Worm (Caenorhabditis elegans): ENCODE results near the gene eff-1.

The eff-1 gene

ce11 chrII:8346384-8346783, at the start of gene eff-1:
Gene eff-1 (plus strand): TSS chrII:8346684.
- no peak for TF ChIP-seq klf-2 (GFP tag; conservative IDR thresholded peaks at IDR 0.05)
- no peak for TF ChIP-seq cog-1 (tag; optimal IDR thresholded peaks at IDR 0.05)
- TF ChIP-seq ztf-29 (GFP tag; IDR thresholded peaks at IDR 0.05): no peak

DNA sequence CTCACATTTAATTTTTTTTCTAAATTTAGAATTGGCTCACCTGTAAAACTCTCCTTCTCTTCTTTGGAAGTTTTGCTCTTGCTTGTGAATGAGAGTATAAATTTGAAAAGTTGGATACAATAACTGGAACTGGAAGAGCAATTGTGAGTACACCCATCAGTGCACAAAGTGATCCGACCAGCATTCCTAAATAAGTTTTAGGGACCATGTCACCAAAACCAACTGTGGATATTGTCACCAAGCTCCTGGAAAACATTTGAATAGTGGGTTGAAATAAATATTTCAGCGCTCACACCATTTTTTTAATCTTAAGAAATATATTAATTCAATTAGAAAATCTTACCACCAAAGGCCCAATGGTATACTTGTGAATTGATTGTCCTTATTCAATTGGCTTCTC, 38.2 kb upstream of the eff-1 start:
- TF ChIP-seq klf-2 (GFP tag; conservative IDR thresholded peaks at IDR 0.05): no peak
- no peak for TF ChIP-seq med-1 (GFP tag; optimal IDR thresholded peaks at IDR 0.05; ENCODE audit: insufficient read depth)
- no peak for TF ChIP-seq ztf-29 (GFP tag; IDR thresholded peaks at IDR 0.05)
- no peak for TF ChIP-seq tab-1 (GFP tag; IDR thresholded peaks at IDR 0.05)
- no peak for TF ChIP-seq ref-1 (GFP tag; conservative IDR thresholded peaks at IDR 0.05)
- no peak for TF ChIP-seq cog-1 (tag; optimal IDR thresholded peaks at IDR 0.05)
- TF ChIP-seq flt-1 (GFP tag; IDR thresholded peaks at IDR 0.05): no peak
- TF ChIP-seq T22C8.4 (GFP tag; IDR thresholded peaks at IDR 0.05): no peak
- TF ChIP-seq ztf-23 (GFP tag; IDR thresholded peaks at IDR 0.05): no peak

DNA sequence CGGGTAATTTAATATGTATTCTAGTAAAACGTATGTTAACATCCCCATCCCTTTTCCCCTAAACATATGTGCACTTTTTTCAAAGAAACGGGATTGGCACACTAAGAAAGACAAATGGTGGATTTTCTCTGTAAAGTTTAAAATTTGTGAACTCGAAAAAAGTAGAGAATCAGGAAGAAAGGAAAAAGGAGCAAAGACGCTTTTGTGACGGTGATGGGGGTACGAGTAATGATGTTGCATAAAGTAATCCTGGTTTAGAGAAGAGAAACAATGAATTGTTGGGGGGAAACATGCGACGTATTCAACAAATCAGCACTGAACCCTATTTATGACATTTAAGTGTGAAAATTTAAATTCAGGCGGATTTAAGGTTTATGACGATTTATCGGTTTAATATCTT, 35.0 kb upstream of the eff-1 start:
- TF ChIP-seq cog-1 (tag; optimal IDR thresholded peaks at IDR 0.05) (no peak), flt-1 (GFP tag; IDR thresholded peaks at IDR 0.05) (no peak), T22C8.4 (GFP tag; IDR thresholded peaks at IDR 0.05) (no peak), ztf-23 (GFP tag; IDR thresholded peaks at IDR 0.05) (no peak), med-1 (GFP tag; optimal IDR thresholded peaks at IDR 0.05; ENCODE audit: insufficient read depth) (no peak), ztf-29 (GFP tag; IDR thresholded peaks at IDR 0.05) (no peak), klf-2 (GFP tag; conservative IDR thresholded peaks at IDR 0.05) (no peak), tab-1 (GFP tag; IDR thresholded peaks at IDR 0.05) (no peak), ref-1 (GFP tag; conservative IDR thresholded peaks at IDR 0.05) (no peak)

DNA sequence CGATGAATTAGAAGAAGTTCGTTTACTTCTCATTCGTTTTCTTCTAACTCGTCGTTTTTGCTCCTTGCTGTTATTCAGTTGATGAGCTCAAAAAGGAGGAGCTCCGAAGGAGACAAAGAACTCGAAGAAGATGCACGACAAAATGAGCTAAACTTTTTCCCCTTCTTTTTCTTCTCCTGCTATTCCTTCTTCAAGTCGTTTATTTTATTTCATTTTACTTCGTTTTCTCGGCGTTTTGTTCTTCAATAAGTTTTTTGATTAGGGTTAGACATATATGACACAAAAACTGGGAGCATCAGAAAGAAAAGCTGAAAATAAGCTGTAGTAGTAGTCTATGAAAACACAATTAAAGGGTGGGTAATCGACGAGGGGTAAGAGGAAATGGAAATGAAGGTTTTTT, 34.5 kb upstream of the eff-1 start:
- TF ChIP-seq T22C8.4 (GFP tag; IDR thresholded peaks at IDR 0.05) (no peak), ztf-23 (GFP tag; IDR thresholded peaks at IDR 0.05) (no peak), flt-1 (GFP tag; IDR thresholded peaks at IDR 0.05) (no peak), tab-1 (GFP tag; IDR thresholded peaks at IDR 0.05) (no peak), med-1 (GFP tag; optimal IDR thresholded peaks at IDR 0.05; ENCODE audit: insufficient read depth) (no peak), cog-1 (tag; optimal IDR thresholded peaks at IDR 0.05) (no peak), ztf-29 (GFP tag; IDR thresholded peaks at IDR 0.05) (no peak), klf-2 (GFP tag; conservative IDR thresholded peaks at IDR 0.05) (no peak), ref-1 (GFP tag; conservative IDR thresholded peaks at IDR 0.05) (no peak)

- TF ChIP-seq flt-1 (GFP tag; IDR thresholded peaks at IDR 0.05): no peak
- no peak for TF ChIP-seq ztf-29 (GFP tag; IDR thresholded peaks at IDR 0.05)
- no peak for TF ChIP-seq ref-1 (GFP tag; conservative IDR thresholded peaks at IDR 0.05)
- TF ChIP-seq T22C8.4 (GFP tag; IDR thresholded peaks at IDR 0.05): no peak
- no peak for TF ChIP-seq tab-1 (GFP tag; IDR thresholded peaks at IDR 0.05)
- no peak for TF ChIP-seq cog-1 (tag; optimal IDR thresholded peaks at IDR 0.05)
- TF ChIP-seq med-1 (GFP tag; optimal IDR thresholded peaks at IDR 0.05; ENCODE audit: insufficient read depth): no peak
- no peak for TF ChIP-seq ztf-23 (GFP tag; IDR thresholded peaks at IDR 0.05)
- no peak for TF ChIP-seq klf-2 (GFP tag; conservative IDR thresholded peaks at IDR 0.05)
Observed at ce11 chrII:8314768-8315167, 31.7 kb upstream of the eff-1 start.

DNA sequence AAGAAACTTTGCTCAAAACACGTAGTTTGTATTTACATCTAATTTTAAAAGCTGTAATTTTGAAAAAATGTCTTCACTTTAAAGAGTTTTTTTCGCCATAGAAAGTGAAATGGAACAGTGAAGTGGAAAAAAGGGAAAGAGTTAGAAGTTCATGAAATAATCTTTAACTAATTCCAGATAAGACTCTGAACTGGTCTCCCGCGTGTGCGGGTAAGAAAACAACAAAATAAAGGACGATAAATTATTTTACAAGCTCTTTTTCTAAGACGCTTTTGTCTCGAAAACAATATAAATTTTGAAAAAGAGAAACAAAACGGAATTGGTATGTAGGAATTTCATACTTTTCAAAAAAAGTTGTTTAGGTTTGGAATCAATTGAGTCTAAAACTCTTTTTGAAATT, 29.8 kb upstream of the eff-1 start:
- no peak for TF ChIP-seq flt-1 (GFP tag; IDR thresholded peaks at IDR 0.05)
- TF ChIP-seq ztf-23 (GFP tag; IDR thresholded peaks at IDR 0.05): no peak
- no peak for TF ChIP-seq ztf-29 (GFP tag; IDR thresholded peaks at IDR 0.05)
- no peak for TF ChIP-seq T22C8.4 (GFP tag; IDR thresholded peaks at IDR 0.05)
- no peak for TF ChIP-seq klf-2 (GFP tag; conservative IDR thresholded peaks at IDR 0.05)
- TF ChIP-seq cog-1 (tag; optimal IDR thresholded peaks at IDR 0.05): no peak
- no peak for TF ChIP-seq tab-1 (GFP tag; IDR thresholded peaks at IDR 0.05)
- TF ChIP-seq med-1 (GFP tag; optimal IDR thresholded peaks at IDR 0.05; ENCODE audit: insufficient read depth): no peak

DNA sequence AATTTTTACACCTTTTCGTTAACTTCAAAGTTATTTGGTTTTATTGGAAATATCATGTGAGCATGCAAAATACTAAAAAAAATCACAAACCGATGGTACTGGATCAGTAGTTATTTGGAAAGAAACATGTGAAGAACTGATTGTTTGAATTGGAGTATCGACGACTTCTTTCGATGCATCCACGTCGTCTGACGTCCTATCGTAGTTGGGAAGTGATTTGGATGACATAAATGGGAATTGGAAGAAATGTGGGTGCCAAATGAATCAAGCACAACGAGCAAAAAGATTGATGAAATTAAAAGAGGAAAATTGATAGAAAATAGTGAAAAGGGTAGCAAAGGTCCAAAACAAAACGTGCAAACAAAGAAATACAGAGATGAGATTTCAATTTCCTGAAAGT, 25.2 kb upstream of the eff-1 start, which contains the start of gene shw-1:
TSS of gene shw-1 (minus strand) at position 228 of the 400 bp plus-strand sequence.
- TF ChIP-seq ztf-23 (GFP tag; IDR thresholded peaks at IDR 0.05) (no peak), ref-1 (GFP tag; conservative IDR thresholded peaks at IDR 0.05) (no peak), flt-1 (GFP tag; IDR thresholded peaks at IDR 0.05) (no peak), ztf-29 (GFP tag; IDR thresholded peaks at IDR 0.05) (no peak), klf-2 (GFP tag; conservative IDR thresholded peaks at IDR 0.05) (no peak), T22C8.4 (GFP tag; IDR thresholded peaks at IDR 0.05) (no peak), tab-1 (GFP tag; IDR thresholded peaks at IDR 0.05) (no peak), cog-1 (tag; optimal IDR thresholded peaks at IDR 0.05) (no peak), med-1 (GFP tag; optimal IDR thresholded peaks at IDR 0.05; ENCODE audit: insufficient read depth) (no peak)

DNA sequence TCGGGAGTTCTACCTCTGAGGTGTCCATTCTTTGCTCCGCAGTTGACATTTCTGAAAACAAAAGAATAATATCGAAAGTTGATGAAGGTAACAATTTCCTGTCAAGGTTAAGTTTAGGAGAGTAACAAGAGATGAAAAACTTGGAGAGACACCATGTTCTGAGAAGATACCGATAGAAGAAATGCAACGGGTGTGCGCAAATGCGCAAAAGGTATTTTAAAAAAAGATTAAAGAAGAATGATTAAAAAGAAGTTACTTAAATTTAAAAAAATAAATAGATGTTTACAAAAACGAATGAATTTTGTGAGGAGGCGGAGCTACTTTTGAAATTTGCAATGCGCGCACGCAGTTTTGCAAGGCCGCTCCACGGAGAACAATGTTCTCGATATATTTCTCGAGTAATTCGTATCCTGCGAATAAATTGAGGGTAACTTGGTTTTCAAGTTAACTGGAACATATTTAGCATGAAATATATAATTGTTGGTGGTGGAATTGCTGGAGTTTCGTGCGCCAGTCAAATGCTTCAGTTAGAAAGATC, 21.4 kb upstream of the eff-1 start, which contains the start of the genes ran-3 and C26D10.3:
TSS of gene ran-3 (minus strand) at position 51 of the 538 bp plus-strand sequence.
TSS of gene C26D10.3 (plus strand) at position 385 of the 538 bp plus-strand sequence.
- TF ChIP-seq tab-1 (GFP tag; IDR thresholded peaks at IDR 0.05) (peak; percentile 60; the same call in 1 of the 2 replicates), ztf-29 (GFP tag; IDR thresholded peaks at IDR 0.05) (no peak), T22C8.4 (GFP tag; IDR thresholded peaks at IDR 0.05) (no peak), ztf-23 (GFP tag; IDR thresholded peaks at IDR 0.05) (peak; percentile 72), flt-1 (GFP tag; IDR thresholded peaks at IDR 0.05) (peak; percentile 70; the same call in 1 of the 2 replicates), klf-2 (GFP tag; conservative IDR thresholded peaks at IDR 0.05) (peak; percentile 72; the same call in 1 of the 2 replicates), med-1 (GFP tag; optimal IDR thresholded peaks at IDR 0.05; ENCODE audit: insufficient read depth) (peak; percentile 84), cog-1 (tag; optimal IDR thresholded peaks at IDR 0.05) (peak; percentile 56)

DNA sequence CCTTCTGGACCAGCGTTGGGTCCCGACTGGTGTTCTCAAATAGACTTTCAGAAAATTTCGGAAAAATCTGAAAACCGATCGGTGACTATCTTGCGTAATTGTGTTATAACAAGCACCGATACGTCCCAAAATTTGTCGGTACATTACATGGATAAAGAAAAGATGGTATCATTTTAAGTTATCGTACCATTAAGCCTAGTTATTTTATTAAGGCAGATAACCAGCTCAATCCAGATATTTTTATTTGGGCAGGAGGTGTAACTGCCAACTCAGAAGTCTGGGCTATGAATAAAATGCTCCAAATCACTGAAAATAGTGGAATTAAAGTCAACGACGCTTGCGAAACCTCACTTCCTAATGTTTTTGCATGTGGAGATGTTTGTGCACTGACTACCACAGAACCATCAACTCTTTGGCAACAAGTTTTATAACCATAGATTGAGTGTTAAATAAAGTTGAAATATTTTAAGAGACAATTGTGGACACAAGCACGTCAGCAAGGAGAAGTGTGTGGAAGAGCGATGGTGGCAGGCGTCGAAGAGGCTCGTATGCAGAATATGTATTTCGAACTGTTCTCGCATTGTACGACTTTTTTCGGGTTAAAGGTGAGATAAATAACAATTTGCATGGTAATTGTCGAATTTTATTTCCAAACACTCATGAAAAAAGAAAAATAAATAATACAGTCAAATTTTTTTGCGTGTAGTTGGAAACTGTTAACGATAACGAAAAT, 20.1 kb upstream of the eff-1 start:
- TF ChIP-seq med-1 (GFP tag; optimal IDR thresholded peaks at IDR 0.05; ENCODE audit: insufficient read depth): no peak
- no peak for TF ChIP-seq flt-1 (GFP tag; IDR thresholded peaks at IDR 0.05)
- no peak for TF ChIP-seq ref-1 (GFP tag; conservative IDR thresholded peaks at IDR 0.05)
- no peak for TF ChIP-seq T22C8.4 (GFP tag; IDR thresholded peaks at IDR 0.05)
- no peak for TF ChIP-seq klf-2 (GFP tag; conservative IDR thresholded peaks at IDR 0.05)

All from whole organism, midembryonic.